Worm (Caenorhabditis elegans) whole organism, late embryonic: ENCODE results near the gene F20A1.8.

Experiments used
- C38D4.7 ChIP-seq: fragments of 200-800 bp; sonication (Bioruptor generic); optimal IDR thresholded peaks from 2 replicates; lab custom pipeline; 2018; ENCODE audit warnings: mild to moderate bottlenecking, missing genetic modification characterization, moderate library complexity, missing compliant biosample characterization
- K09A11.1 ChIP-seq: sonication (generic microtip); optimal IDR thresholded peaks from 2 replicates; lab custom pipeline; 2017; ENCODE audit warnings: antibody characterized with exemption, mild to moderate bottlenecking, missing genetic modification characterization, missing compliant biosample characterization; ENCODE audit not compliant: insufficient read depth
- T23F11.4 ChIP-seq: fragments of 200-800 bp; sonication (Bioruptor generic); optimal IDR thresholded peaks from 2 replicates; lab custom pipeline; 2018; ENCODE audit warnings: mild to moderate bottlenecking, missing genetic modification characterization, missing compliant biosample characterization
- ahr-1 ChIP-seq: sonication (generic microtip); optimal IDR thresholded peaks from 2 replicates; lab custom pipeline; 2016; ENCODE audit warnings: missing genetic modification characterization, missing compliant biosample characterization
- ceh-14 ChIP-seq: sonication (generic microtip); optimal IDR thresholded peaks from 2 replicates; lab custom pipeline; 2016; ENCODE audit warnings: missing genotype, missing genetic modification characterization, missing compliant biosample characterization
- ceh-18 ChIP-seq: sonication (generic microtip); optimal IDR thresholded peaks from 2 replicates; lab custom pipeline; 2016; ENCODE audit warnings: missing genetic modification characterization, missing compliant biosample characterization
- ceh-19 ChIP-seq: fragments of 200-800 bp; sonication (Bioruptor generic); optimal IDR thresholded peaks from 2 replicates; lab custom pipeline; 2018; ENCODE audit warnings: mild to moderate bottlenecking, missing genetic modification characterization, missing compliant biosample characterization
- ceh-2 ChIP-seq: sonication (generic microtip); optimal IDR thresholded peaks from 2 replicates; lab custom pipeline; 2016; ENCODE audit warnings: missing genotype, missing genetic modification characterization, missing compliant biosample characterization
- ceh-22 ChIP-seq: sonication (generic microtip); optimal IDR thresholded peaks from 2 replicates; lab custom pipeline; 2017; ENCODE audit warnings: missing biosample characterization, missing genetic modification characterization
- ceh-30 ChIP-seq: fragments of 150-350 bp; optimal IDR thresholded peaks from 2 replicates; lab custom pipeline; 2014; ENCODE audit warnings: missing biosample characterization, missing genetic modification characterization
- ceh-31 ChIP-seq: sonication (generic microtip); optimal IDR thresholded peaks from 2 replicates; lab custom pipeline; 2016; ENCODE audit warnings: missing genetic modification characterization, missing compliant biosample characterization
- ceh-45 ChIP-seq: fragments of 200-800 bp; sonication (Bioruptor generic); IDR thresholded peaks from 2 replicates; pipeline ENCODE4 v1.3.6; 2022; ENCODE audit warnings: missing genetic modification reagents, missing genetic modification characterization, missing compliant biosample characterization
- ceh-48 ChIP-seq: sonication (generic microtip); optimal IDR thresholded peaks from 2 replicates; lab custom pipeline; 2016; ENCODE audit warnings: missing genetic modification characterization, inconsistent platforms, missing compliant biosample characterization
- ceh-6 ChIP-seq: fragments of 200-800 bp; sonication (Bioruptor generic); optimal IDR thresholded peaks from 2 replicates; lab custom pipeline; 2018; ENCODE audit warnings: mild to moderate bottlenecking, missing genetic modification characterization, missing compliant biosample characterization
- che-1 ChIP-seq: sonication (generic microtip); optimal IDR thresholded peaks from 2 replicates; lab custom pipeline; 2016; ENCODE audit warnings: mild to moderate bottlenecking, missing genetic modification characterization, missing compliant biosample characterization
- dve-1 ChIP-seq: sonication (generic microtip); optimal IDR thresholded peaks from 2 replicates; lab custom pipeline; 2017; ENCODE audit warnings: antibody characterized with exemption, mild to moderate bottlenecking, missing genetic modification characterization, missing compliant biosample characterization
- elt-4 ChIP-seq: sonication (generic microtip); optimal IDR thresholded peaks from 2 replicates; lab custom pipeline; 2016; ENCODE audit warnings: missing genetic modification characterization, missing compliant biosample characterization
- fkh-10 ChIP-seq: fragments of 150-350 bp; optimal IDR thresholded peaks from 2 replicates; lab custom pipeline; 2014; ENCODE audit warnings: missing biosample characterization, missing genetic modification reagents, missing genetic modification characterization
- fkh-6 ChIP-seq: sonication (generic microtip); optimal IDR thresholded peaks from 2 replicates; lab custom pipeline; 2016; ENCODE audit warnings: missing genetic modification characterization, missing compliant biosample characterization
- gmeb-2 ChIP-seq: sonication (generic microtip); optimal IDR thresholded peaks from 2 replicates; lab custom pipeline; 2016; ENCODE audit warnings: missing genetic modification characterization, inconsistent platforms, missing compliant biosample characterization
- hlh-13 ChIP-seq: fragments of 200-800 bp; sonication (Bioruptor generic); optimal IDR thresholded peaks from 2 replicates; lab custom pipeline; 2018; ENCODE audit warnings: mild to moderate bottlenecking, missing genetic modification characterization, missing compliant biosample characterization
- hlh-15 ChIP-seq: sonication (generic microtip); optimal IDR thresholded peaks from 2 replicates; lab custom pipeline; 2016; ENCODE audit warnings: missing genetic modification characterization, missing compliant biosample characterization
- hlh-8 ChIP-seq: sonication (generic microtip); optimal IDR thresholded peaks from 2 replicates; lab custom pipeline; 2016; ENCODE audit warnings: missing genotype, missing genetic modification characterization, missing compliant biosample characterization
- madf-2 ChIP-seq: sonication (generic microtip); optimal IDR thresholded peaks from 2 replicates; lab custom pipeline; 2017; ENCODE audit warnings: missing genetic modification characterization, missing compliant biosample characterization
- mec-3 ChIP-seq: sonication (generic microtip); optimal IDR thresholded peaks from 2 replicates; lab custom pipeline; 2016; ENCODE audit warnings: borderline replicate concordance, missing genetic modification characterization, missing compliant biosample characterization
- pat-9 ChIP-seq: fragments of 200-800 bp; sonication (Bioruptor generic); optimal IDR thresholded peaks from 2 replicates; lab custom pipeline; 2018; ENCODE audit warnings: mild to moderate bottlenecking, missing genetic modification characterization, moderate library complexity, missing compliant biosample characterization
- pha-2 ChIP-seq: sonication (generic microtip); optimal IDR thresholded peaks from 2 replicates; lab custom pipeline; 2017; ENCODE audit warnings: mild to moderate bottlenecking, missing genetic modification characterization, missing compliant biosample characterization
- sox-2 ChIP-seq: fragments of 200-800 bp; sonication (Bioruptor generic); IDR thresholded peaks from 2 replicates; pipeline ENCODE4 v1.3.6; 2022; ENCODE audit warnings: missing genetic modification reagents, missing genetic modification characterization, missing compliant biosample characterization
- sox-4 ChIP-seq: sonication (generic microtip); optimal IDR thresholded peaks from 2 replicates; lab custom pipeline; 2017; ENCODE audit warnings: mild to moderate bottlenecking, missing genetic modification characterization, inconsistent platforms, missing compliant biosample characterization
- tbx-7 ChIP-seq: sonication (generic microtip); optimal IDR thresholded peaks from 2 replicates; lab custom pipeline; 2016; ENCODE audit warnings: missing genotype, missing genetic modification characterization, missing compliant biosample characterization
- unc-42 ChIP-seq: sonication (generic microtip); optimal IDR thresholded peaks from 2 replicates; lab custom pipeline; 2016; ENCODE audit warnings: missing genotype, missing genetic modification characterization, missing compliant biosample characterization
- unc-86 ChIP-seq: sonication (generic microtip); optimal IDR thresholded peaks from 2 replicates; lab custom pipeline; 2016; ENCODE audit warnings: missing genetic modification characterization, missing compliant biosample characterization

The F20A1.8 gene

ce11 chrV:7009461-7009860 is 38.0 kb downstream of the F20A1.8 start, which contains the start of gene C33G8.2:
Gene C33G8.2 (plus strand): TSS chrV:7009761.
- TF ChIP-seq hlh-8 (tag; lab: Kevin White, UChicago) (no peak), ceh-14 (tag; lab: Kevin White, UChicago) (no peak), unc-42 (tag; lab: Kevin White, UChicago) (no peak), madf-2 (tag; lab: Kevin White, UChicago) (no peak), sox-2 (no peak)

ce11 chrV:7007307-7007706 is 40.1 kb downstream of the F20A1.8 start, which contains the start of gene drd-10:
Gene drd-10 (plus strand): TSS chrV:7007607.
- no peak for TF ChIP-seq pat-9
- TF ChIP-seq ceh-45 (GFP tag; lab: Robert Waterston, UW) = no peak
- no peak for TF ChIP-seq dve-1 (tag; lab: Kevin White, UChicago)

- TF ChIP-seq fkh-10 = no peak
- TF ChIP-seq ceh-18 (tag; lab: Kevin White, UChicago) = no peak
- no peak for TF ChIP-seq che-1
- TF ChIP-seq hlh-8 (tag; lab: Kevin White, UChicago) = no peak
- TF ChIP-seq ceh-48 = no peak
- TF ChIP-seq pha-2 = no peak
- no peak for TF ChIP-seq hlh-15 (tag; lab: Kevin White, UChicago)
- TF ChIP-seq K09A11.1 = no peak
- TF ChIP-seq ceh-19 (GFP tag; lab: Kevin White, UChicago) = no peak
- TF ChIP-seq elt-4 (tag; lab: Kevin White, UChicago) = no peak
- TF ChIP-seq ceh-2 (tag; lab: Kevin White, UChicago) = no peak
Measured at ce11 chrV:7005964-7006363, 41.4 kb downstream of the F20A1.8 start, which contains the start of gene spig-10. Gene spig-10 (plus strand): TSS chrV:7006264.

DNA sequence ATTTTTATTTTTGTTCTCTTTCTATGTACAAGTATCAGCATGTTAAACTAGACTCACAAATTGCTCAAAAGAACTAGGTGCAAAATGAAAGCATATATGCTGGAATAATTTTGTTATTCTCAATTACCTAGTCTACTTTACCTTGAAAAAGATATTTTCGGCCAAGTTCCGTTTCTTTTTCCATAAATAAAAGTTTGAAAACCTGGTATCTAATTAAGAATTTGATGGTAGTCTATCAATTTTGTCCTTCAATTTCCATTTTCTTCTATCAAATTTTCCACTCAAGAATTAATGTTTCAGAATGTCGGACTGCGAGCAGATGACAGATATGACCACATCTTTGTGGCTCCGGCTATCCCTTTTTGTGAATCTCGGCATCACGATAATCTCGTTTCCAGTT is 43.6 kb downstream of the F20A1.8 start, which contains the start of gene srab-4:
TSS of gene srab-4 (plus strand) at position 301 of the 400 bp plus-strand sequence.
- no peak for TF ChIP-seq ceh-18 (tag; lab: Kevin White, UChicago)
- TF ChIP-seq gmeb-2 (tag; lab: Kevin White, UChicago) = no peak
- no peak for TF ChIP-seq T23F11.4 (GFP tag; lab: Kevin White, UChicago)
- TF ChIP-seq ceh-45 (GFP tag; lab: Robert Waterston, UW) = no peak
- TF ChIP-seq hlh-13 (GFP tag; lab: Kevin White, UChicago) = no peak
- TF ChIP-seq ceh-19 (GFP tag; lab: Kevin White, UChicago) = no peak
- no peak for TF ChIP-seq ceh-48
- TF ChIP-seq ceh-14 (tag; lab: Kevin White, UChicago) = no peak
- no peak for TF ChIP-seq sox-4 (tag; lab: Kevin White, UChicago)
- TF ChIP-seq ceh-6 (GFP tag; lab: Kevin White, UChicago) = no peak
- TF ChIP-seq mec-3 (tag; lab: Kevin White, UChicago) = no peak

DNA sequence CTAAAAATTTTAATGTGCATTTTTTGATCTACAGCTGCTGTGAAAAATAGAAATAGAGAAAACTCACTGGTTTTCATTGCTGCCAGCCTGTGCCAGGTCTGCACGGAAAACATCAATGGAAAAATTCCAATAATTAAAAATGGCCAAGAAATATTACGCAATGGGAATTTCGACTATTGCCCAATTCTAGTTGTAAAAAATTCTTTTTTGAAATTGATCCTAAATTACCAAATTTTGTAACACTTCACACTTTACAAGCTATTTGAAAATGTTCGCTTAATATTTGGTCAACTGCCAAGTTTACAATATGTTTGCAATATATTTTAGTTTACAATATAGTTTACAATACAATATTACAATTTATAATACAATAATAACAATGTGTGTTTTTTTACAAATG is 46.7 kb downstream of the F20A1.8 start:
- TF ChIP-seq K09A11.1 = no peak
- TF ChIP-seq gmeb-2 (tag; lab: Kevin White, UChicago) = no peak
- no peak for TF ChIP-seq ahr-1 (tag; lab: Kevin White, UChicago)
- no peak for TF ChIP-seq ceh-22
- no peak for TF ChIP-seq ceh-30
- TF ChIP-seq elt-4 (tag; lab: Kevin White, UChicago) = no peak
- TF ChIP-seq fkh-6 (tag; lab: Kevin White, UChicago) = no peak
- TF ChIP-seq tbx-7 (tag; lab: Kevin White, UChicago) = no peak
- TF ChIP-seq ceh-31 = no peak
- TF ChIP-seq unc-86 = no peak
- TF ChIP-seq sox-2 = no peak
- no peak for TF ChIP-seq hlh-13 (GFP tag; lab: Kevin White, UChicago)
- no peak for TF ChIP-seq C38D4.7 (GFP tag; lab: Kevin White, UChicago)
- TF ChIP-seq madf-2 (tag; lab: Kevin White, UChicago) = no peak
- TF ChIP-seq pha-2 = no peak
- TF ChIP-seq, all 69 proteins: peak for 0
